Worm (Caenorhabditis elegans) whole organism, L4/young adult: ENCODE results near the gene T19C4.1.

Experiments
- dao-5 ChIP-seq: sonication (generic microtip); optimal IDR thresholded peaks from 2 replicates; lab custom pipeline; 2016; ENCODE audit warnings: missing genotype, missing genetic modification characterization, moderate library complexity, missing compliant biosample characterization
- him-1 ChIP-seq: sonication (generic microtip); optimal IDR thresholded peaks from 2 replicates; lab custom pipeline; 2016; ENCODE audit warnings: missing genotype, missing genetic modification reagents, missing genetic modification characterization, missing compliant biosample characterization

ce11 chrV:11147780-11148144 lies 1.7 kb upstream of the T19C4.1 start:
- no peak for TF ChIP-seq him-1
- no peak for TF ChIP-seq dao-5
